Worm (Caenorhabditis elegans) whole organism, early embryonic: ENCODE measurements around the gene C49C8.3.

Experiments
- ama-1 ChIP-seq: fragments of 150-350 bp; optimal IDR thresholded peaks from 2 replicates; lab custom pipeline; 2014
- ceh-13 ChIP-seq: fragments of 200-800 bp; sonication (Bioruptor generic); optimal IDR thresholded peaks from 2 replicates; lab custom pipeline; 2018; ENCODE audit warnings: mild to moderate bottlenecking, missing genetic modification characterization, missing compliant biosample characterization
- ceh-36 ChIP-seq: sonication (generic microtip); optimal IDR thresholded peaks from 2 replicates; lab custom pipeline; 2016; ENCODE audit warnings: missing genetic modification characterization, inconsistent platforms, missing compliant biosample characterization
- ets-7 ChIP-seq: sonication (generic microtip); optimal IDR thresholded peaks from 2 replicates; lab custom pipeline; 2016; ENCODE audit warnings: missing genotype, missing genetic modification characterization, missing compliant biosample characterization
- flt-1 ChIP-seq: fragments of 200-800 bp; sonication (Bioruptor generic); IDR thresholded peaks from 2 replicates; pipeline ENCODE4 v1.3.6; 2022; ENCODE audit warnings: missing genetic modification characterization, missing compliant biosample characterization
- hmg-4 ChIP-seq: fragments of 200-800 bp; sonication (Bioruptor generic); optimal IDR thresholded peaks from 2 replicates; lab custom pipeline; 2018; ENCODE audit warnings: mild to moderate bottlenecking, missing genetic modification characterization, missing compliant biosample characterization
- sea-1 ChIP-seq: fragments of 200-800 bp; sonication (Bioruptor generic); conservative IDR thresholded peaks from 2 replicates; pipeline ENCODE4 v1.3.6; 2022; ENCODE audit warnings: missing genetic modification characterization, missing compliant biosample characterization
- tbx-37 ChIP-seq: fragments of 200-800 bp; sonication (Bioruptor generic); conservative IDR thresholded peaks from 2 replicates; pipeline ENCODE4 v1.3.6; 2022; ENCODE audit warnings: missing genetic modification reagents, missing genetic modification characterization, missing compliant biosample characterization
- tra-4 ChIP-seq: sonication (generic microtip); optimal IDR thresholded peaks from 2 replicates; lab custom pipeline; 2017; ENCODE audit warnings: missing genetic modification characterization, missing compliant biosample characterization

ce11 chrIV:8597504-8597903, 47.0 kb upstream of the C49C8.3 start:
- TF ChIP-seq sea-1 (no peak), ceh-36 (tag; lab: Kevin White, UChicago) (no peak), ama-1 (lab: Kevin White, UChicago) (no peak), ceh-13 (no peak), tra-4 (tag; lab: Kevin White, UChicago) (no peak), ets-7 (tag; lab: Kevin White, UChicago) (no peak), hmg-4 (GFP tag; lab: Kevin White, UChicago) (no peak), tbx-37 (no peak), flt-1 (no peak)
